Worm (Caenorhabditis elegans): ENCODE results near the gene rnf-121.
A peak's percentile ranks its signal among the peaks of the same experiment; 100 is the strongest.

The rnf-121 gene

DNA sequence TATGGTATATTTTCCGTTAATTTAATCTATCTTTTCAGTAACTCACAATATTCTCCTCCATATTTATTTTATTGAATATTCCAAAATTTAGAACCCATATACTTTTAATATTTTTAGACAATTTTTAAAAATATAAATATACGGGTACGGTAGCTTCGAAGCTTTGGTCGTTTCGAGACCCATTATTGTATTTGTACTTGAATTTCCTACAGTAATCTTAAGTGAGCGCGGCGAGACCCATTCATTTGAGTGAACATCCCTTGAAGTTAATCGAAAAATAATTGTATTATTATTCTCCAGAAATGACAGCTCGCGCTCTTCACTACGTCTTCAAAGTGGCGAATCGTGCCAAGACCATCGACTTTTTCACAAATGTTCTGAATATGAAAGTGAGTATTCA lies 17.5 kb downstream of the rnf-121 start, which contains the start of gene glod-4:
Gene glod-4, plus strand, starts transcription at position 301 of the 400 bp plus-strand sequence.
- TF ChIP-seq ceh-90 (tag; optimal IDR thresholded peaks at IDR 0.05) (no peak), lin-13 (GFP tag; optimal IDR thresholded peaks at IDR 0.05) (no peak), aly-2 (tag; optimal IDR thresholded peaks at IDR 0.05) (no peak), nhr-84 (tag; optimal IDR thresholded peaks at IDR 0.05) (no peak), mep-1 (tag; optimal IDR thresholded peaks at IDR 0.05) (no peak), ztf-4 (tag; optimal IDR thresholded peaks at IDR 0.05) (no peak), pqm-1 (tag; optimal IDR thresholded peaks at IDR 0.05) (no peak), irx-1 (tag; optimal IDR thresholded peaks at IDR 0.05) (no peak), C16A3.4 (tag; optimal IDR thresholded peaks at IDR 0.05) (no peak), elt-3 (tag; optimal IDR thresholded peaks at IDR 0.05) (no peak), swsn-7 (tag; optimal IDR thresholded peaks at IDR 0.05) (no peak)

DNA sequence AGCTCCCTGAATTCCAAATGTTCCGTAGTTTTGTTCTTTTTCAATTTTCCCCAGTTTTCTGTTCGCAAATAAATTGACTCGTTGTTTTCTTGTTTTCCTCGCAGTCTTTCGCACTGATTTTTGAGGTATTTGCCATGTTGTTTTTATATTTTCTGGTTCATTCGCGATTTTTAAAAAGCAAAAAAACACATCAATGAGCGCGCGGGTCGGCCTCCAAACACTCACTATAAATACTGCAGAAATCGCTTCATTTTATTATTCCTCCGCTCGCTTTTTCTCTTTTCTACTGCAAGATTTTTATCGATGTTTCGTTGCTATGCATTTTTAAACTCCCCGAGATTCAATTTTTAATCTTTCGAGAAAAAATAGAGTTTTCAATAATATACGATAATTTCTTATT lies 17.9 kb downstream of the rnf-121 start:
- TF ChIP-seq pag-3 (tag; optimal IDR thresholded peaks at IDR 0.05; ENCODE audit: borderline replicate concordance, insufficient read depth): no peak
- TF ChIP-seq unc-62 (GFP tag; optimal IDR thresholded peaks at IDR 0.05): no peak
- peak; percentile 4 for TF ChIP-seq ama-1 (optimal IDR thresholded peaks at IDR 0.05)
- TF ChIP-seq dpl-1 (GFP tag; optimal IDR thresholded peaks at IDR 0.05): no peak
- TF ChIP-seq egl-13 (tag; optimal IDR thresholded peaks at IDR 0.05): no peak
- no peak for TF ChIP-seq efl-1 (optimal IDR thresholded peaks at IDR 0.05)
- TF ChIP-seq efl-1 (GFP tag; optimal IDR thresholded peaks at IDR 0.05 in 1 of 2): peak in 1 of 2 experiments; percentile 62
- TF ChIP-seq elt-2 (tag; optimal IDR thresholded peaks at IDR 0.05): no peak
- no peak for TF ChIP-seq zag-1 (tag; optimal IDR thresholded peaks at IDR 0.05)
- TF ChIP-seq nhr-71 (tag; optimal IDR thresholded peaks at IDR 0.05): no peak
- no peak for TF ChIP-seq ztf-4 (tag; optimal IDR thresholded peaks at IDR 0.05)
- no peak for TF ChIP-seq efl-3 (GFP tag; optimal IDR thresholded peaks at IDR 0.05)
- no peak for TF ChIP-seq alr-1 (tag; optimal IDR thresholded peaks at IDR 0.05; ENCODE audit: borderline replicate concordance)

DNA sequence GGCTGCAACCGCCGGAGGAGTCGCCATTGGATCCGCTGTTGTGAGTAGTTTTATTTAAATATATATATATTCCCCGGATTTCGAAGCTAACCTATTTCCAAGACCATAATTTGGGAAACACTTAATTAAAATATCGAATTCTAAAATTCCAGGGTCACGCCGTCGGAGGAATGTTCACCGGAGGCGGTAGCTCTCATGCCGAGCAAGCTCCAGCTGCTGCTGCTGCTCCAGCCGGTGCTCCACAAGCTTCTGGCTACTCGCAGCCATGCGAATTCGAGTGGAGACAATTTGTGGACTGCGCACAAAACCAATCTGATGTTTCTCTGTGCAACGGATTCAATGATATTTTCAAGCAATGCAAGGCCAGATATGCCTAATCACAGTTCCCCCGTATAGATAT lies 18.4 kb downstream of the rnf-121 start:
- TF ChIP-seq sup-37 (GFP tag; optimal IDR thresholded peaks at IDR 0.05): no peak
- TF ChIP-seq nhr-85 (tag): no peak
- TF ChIP-seq efl-3 (GFP tag; optimal IDR thresholded peaks at IDR 0.05): no peak
- no peak for TF ChIP-seq ceh-82 (tag; optimal IDR thresholded peaks at IDR 0.05)
- no peak for TF ChIP-seq sptf-1 (tag; optimal IDR thresholded peaks at IDR 0.05)
- no peak for TF ChIP-seq nhr-77 (tag; optimal IDR thresholded peaks at IDR 0.05)
- no peak for TF ChIP-seq nhr-76 (tag; optimal IDR thresholded peaks at IDR 0.05)
- TF ChIP-seq ceh-90 (tag; optimal IDR thresholded peaks at IDR 0.05): no peak
- no peak for TF ChIP-seq C16A3.4 (tag; optimal IDR thresholded peaks at IDR 0.05)
- TF ChIP-seq alr-1 (tag; optimal IDR thresholded peaks at IDR 0.05; ENCODE audit: borderline replicate concordance): no peak
- TF ChIP-seq aha-1 (tag; optimal IDR thresholded peaks at IDR 0.05): no peak
- TF ChIP-seq tlp-1 (tag; optimal IDR thresholded peaks at IDR 0.05): no peak
- no peak for TF ChIP-seq jun-1 (tag; optimal IDR thresholded peaks at IDR 0.05)
- TF ChIP-seq snu-23 (GFP tag; optimal IDR thresholded peaks at IDR 0.05): no peak
- no peak for TF ChIP-seq pax-3 (tag; optimal IDR thresholded peaks at IDR 0.05)
- no peak for TF ChIP-seq lin-14 (GFP tag; optimal IDR thresholded peaks at IDR 0.05)
- no peak for TF ChIP-seq fkh-4 (tag; optimal IDR thresholded peaks at IDR 0.05; ENCODE audit: borderline replicate concordance)
- no peak for TF ChIP-seq pag-3 (tag; optimal IDR thresholded peaks at IDR 0.05; ENCODE audit: borderline replicate concordance, insufficient read depth)

DNA sequence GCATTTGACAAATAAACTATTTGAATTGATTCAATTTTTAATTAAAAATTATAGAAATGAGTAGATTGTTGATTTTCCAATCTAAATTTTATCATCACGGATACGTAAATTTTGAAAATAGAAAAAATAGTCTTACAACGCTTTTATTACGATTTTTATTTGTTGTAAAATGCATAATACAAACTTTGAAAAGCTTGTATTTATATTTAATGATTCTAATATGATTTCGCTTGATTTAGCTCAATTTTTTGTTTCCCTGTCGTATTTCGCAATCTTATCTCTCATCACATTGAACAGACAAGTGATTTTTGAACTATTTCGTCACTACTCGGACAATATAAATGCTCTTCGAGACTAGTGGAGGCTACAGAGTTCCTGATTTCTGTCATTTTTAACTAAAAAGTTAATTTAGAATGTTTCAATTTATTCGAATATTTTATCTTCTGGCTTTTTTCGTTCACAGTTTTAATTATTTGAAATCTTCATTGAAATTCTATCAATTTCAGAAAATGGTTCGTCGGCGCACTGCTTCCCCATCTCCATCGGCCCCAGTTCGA lies 19.1 kb downstream of the rnf-121 start, which contains the start of the genes wht-3 and har-1:
Gene wht-3, minus strand, starts transcription at position 51 of the 557 bp plus-strand sequence.
Gene har-1, plus strand, starts transcription at position 507 of the 557 bp plus-strand sequence.
- peak in 1 of 2 experiments; percentile 3 for TF ChIP-seq efl-1 (optimal IDR thresholded peaks at IDR 0.05)
- TF ChIP-seq efl-1 (GFP tag; optimal IDR thresholded peaks at IDR 0.05 in 1 of 2): no peak
- peak; percentile 26 for TF ChIP-seq zip-4 (GFP tag; optimal IDR thresholded peaks at IDR 0.05)
- no peak for TF ChIP-seq fkh-4 (tag; optimal IDR thresholded peaks at IDR 0.05; ENCODE audit: borderline replicate concordance)
- TF ChIP-seq nhr-85 (tag): peak; percentile 37
- TF ChIP-seq aha-1 (tag; optimal IDR thresholded peaks at IDR 0.05): no peak
- TF ChIP-seq fkh-10 (GFP tag; optimal IDR thresholded peaks at IDR 0.05): no peak
- TF ChIP-seq ceh-88 (GFP tag; IDR thresholded peaks at IDR 0.05): peak; percentile 28; the same call in 1 of the 2 replicates
- peak; percentile 39 for TF ChIP-seq mep-1 (tag; optimal IDR thresholded peaks at IDR 0.05)
- no peak for TF ChIP-seq nhr-84 (tag; optimal IDR thresholded peaks at IDR 0.05)
- no peak for TF ChIP-seq zag-1 (tag; optimal IDR thresholded peaks at IDR 0.05)
- no peak for TF ChIP-seq egl-27 (tag; optimal IDR thresholded peaks at IDR 0.05)
- peak; percentile 18 for TF ChIP-seq nhr-71 (tag; optimal IDR thresholded peaks at IDR 0.05)
- peak; percentile 57 for TF ChIP-seq skn-1 (tag; optimal IDR thresholded peaks at IDR 0.05)
